Worm (Caenorhabditis elegans) whole organism, L4 larva: ENCODE measurements around the gene F08D12.4.

Experiments
- dmd-8 ChIP-seq: fragments of 200-800 bp; sonication (Bioruptor generic); IDR thresholded peaks from 2 replicates; pipeline ENCODE4 v1.3.6; 2022; ENCODE audit warnings: missing genetic modification characterization, missing compliant biosample characterization
- dpl-1 ChIP-seq: fragments of 150-350 bp; optimal IDR thresholded peaks from 2 replicates; lab custom pipeline; 2014; ENCODE audit warnings: missing biosample characterization, missing genetic modification reagents, missing genetic modification characterization
- lsy-2 ChIP-seq, 2 experiments: fragments of 150-350 bp in 1 of 2; sonication (generic microtip) in 1 of 2; optimal IDR thresholded peaks; 2 replicates each; lab custom pipeline; 2014 to 2017; ENCODE audit warnings: missing biosample characterization in 2 of 2, missing genetic modification characterization in 2 of 2
- nhr-76 ChIP-seq: fragments of 150-350 bp; optimal IDR thresholded peaks from 2 replicates; lab custom pipeline; 2014; ENCODE audit warnings: missing biosample characterization, missing genetic modification characterization
- nhr-77 ChIP-seq: fragments of 150-350 bp; optimal IDR thresholded peaks from 2 replicates; lab custom pipeline; 2014; ENCODE audit warnings: missing biosample characterization, missing genetic modification characterization
- set-16 ChIP-seq: fragments of 200-800 bp; sonication (Bioruptor generic); IDR thresholded peaks from 2 replicates; pipeline ENCODE4 v1.3.6; 2022; ENCODE audit warnings: missing genetic modification reagents, missing genetic modification characterization, missing compliant biosample characterization
- unc-130 ChIP-seq: sonication (generic microtip); optimal IDR thresholded peaks from 2 replicates; lab custom pipeline; 2016; ENCODE audit warnings: missing genetic modification reagents, missing genetic modification characterization, missing compliant biosample characterization
- unc-62 ChIP-seq, 3 experiments: fragments of 150-350 bp in 1 of 3; sonication (generic microtip); optimal IDR thresholded peaks in 2 of 3; peaks in 1 of 3; 1 replicate in 1 of 3; 2 replicates in 2 of 3; lab custom pipeline; 2014 to 2017; ENCODE audit warnings: missing biosample characterization in 3 of 3, missing genetic modification characterization in 3 of 3, missing genetic modification reagents in 3 of 3, missing genotype in 1 of 3

- TF ChIP-seq dmd-8 (GFP tag; lab: Robert Waterston, UW) (no peak), unc-130 (GFP tag; lab: Kevin White, UChicago) (no peak), dpl-1 (GFP tag; lab: Kevin White, UChicago) (no peak), nhr-77 (tag; lab: Kevin White, UChicago) (no peak), lsy-2 (tag; optimal IDR thresholded peaks at IDR 0.05; lab: Kevin White, UChicago) (no peak), set-16 (GFP tag; lab: Robert Waterston, UW) (no peak), nhr-76 (tag; lab: Kevin White, UChicago) (no peak), unc-62 (GFP tag; optimal IDR thresholded peaks at IDR 0.05 in 1 of 2; lab: Kevin White, UChicago) (no peak), unc-62 (tag; optimal IDR thresholded peaks at IDR 0.05; lab: Kevin White, UChicago) (no peak)
These were observed 37.1 kb downstream of the F08D12.4 start for ce11 chrII:2815017-2815416.
